Worm (Caenorhabditis elegans) whole organism, L4 larva: Measurements from ENCODE around the gene C28C12.11.

Experiments used
- D1046.2 ChIP-seq: fragments of 200-800 bp; sonication (Bioruptor generic); IDR thresholded peaks from 2 replicates; pipeline ENCODE4 v1.3.6; 2022; ENCODE audit warnings: missing genetic modification characterization, missing compliant biosample characterization
- F44E2.7 ChIP-seq: fragments of 200-800 bp; sonication (Bioruptor generic); IDR thresholded peaks from 2 replicates; pipeline ENCODE4 v2.1.2; 2022; ENCODE audit warnings: missing genetic modification characterization, missing compliant biosample characterization
- F49E8.2 ChIP-seq: sonication (generic microtip); optimal IDR thresholded peaks from 2 replicates; lab custom pipeline; 2016; ENCODE audit warnings: missing compliant biosample characterization, mild to moderate bottlenecking, missing genetic modification characterization, borderline replicate concordance
- Y48G9A.11 ChIP-seq: fragments of 200-800 bp; sonication (Bioruptor generic); IDR thresholded peaks from 2 replicates; pipeline ENCODE4 v1.3.6; 2022; ENCODE audit warnings: missing genetic modification reagents, missing genetic modification characterization, missing compliant biosample characterization
- ama-1 ChIP-seq: fragments of 150-350 bp; optimal IDR thresholded peaks from 2 replicates; lab custom pipeline; 2014; ENCODE audit warnings: inconsistent platforms, mixed read lengths
- arid-1 ChIP-seq: fragments of 200-800 bp; sonication (Bioruptor generic); conservative IDR thresholded peaks from 2 replicates; pipeline ENCODE4 v1.3.6; 2022; ENCODE audit warnings: missing genetic modification reagents, missing genetic modification characterization, missing compliant biosample characterization
- attf-4 ChIP-seq: sonication (generic microtip); optimal IDR thresholded peaks from 3 replicates; lab custom pipeline; 2017; ENCODE audit warnings: missing biosample characterization, missing genetic modification characterization
- ceh-20 ChIP-seq: fragments of 200-800 bp; sonication (Bioruptor generic); IDR thresholded peaks from 2 replicates; pipeline ENCODE4 v1.3.6; 2022; ENCODE audit warnings: missing genetic modification reagents, missing genetic modification characterization, missing compliant biosample characterization
- ceh-32 ChIP-seq: sonication (generic microtip); optimal IDR thresholded peaks from 2 replicates; lab custom pipeline; 2016; ENCODE audit warnings: mild to moderate bottlenecking, missing genetic modification characterization, missing compliant biosample characterization; ENCODE audit not compliant: poor library complexity
- ceh-44 ChIP-seq: fragments of 200-800 bp; sonication (Bioruptor generic); IDR thresholded peaks from 2 replicates; pipeline ENCODE4 v1.3.6; 2022; ENCODE audit warnings: missing genetic modification reagents, missing genetic modification characterization, missing compliant biosample characterization
- cey-2 ChIP-seq: sonication (generic microtip); optimal IDR thresholded peaks from 3 replicates; lab custom pipeline; 2017; ENCODE audit warnings: missing genetic modification characterization, mild to moderate bottlenecking, missing compliant biosample characterization, antibody characterized with exemption, borderline replicate concordance; ENCODE audit not compliant: insufficient read depth
- daf-16 ChIP-seq, 3 experiments: sonication (generic microtip); optimal IDR thresholded peaks; 2 replicates each; lab custom pipeline; 2016 to 2017; ENCODE audit warnings: missing genetic modification characterization in 3 of 3, missing genetic modification reagents in 3 of 3, mild to moderate bottlenecking in 2 of 3, missing compliant biosample characterization in 2 of 3, missing biosample characterization in 1 of 3, moderate library complexity in 1 of 3
- daf-19 ChIP-seq: fragments of 200-800 bp; sonication (Bioruptor generic); conservative IDR thresholded peaks from 2 replicates; pipeline ENCODE4 v1.3.6; 2022; ENCODE audit warnings: missing genetic modification characterization, missing compliant biosample characterization
- dmd-9 ChIP-seq: fragments of 200-800 bp; sonication (Bioruptor generic); IDR thresholded peaks from 2 replicates; pipeline ENCODE4 v1.3.6; 2022; ENCODE audit warnings: missing genetic modification reagents, missing genetic modification characterization, missing compliant biosample characterization
- dpl-1 ChIP-seq: fragments of 150-350 bp; optimal IDR thresholded peaks from 2 replicates; lab custom pipeline; 2014; ENCODE audit warnings: missing biosample characterization, missing genetic modification reagents, missing genetic modification characterization
- fos-1 ChIP-seq: fragments of 150-350 bp; optimal IDR thresholded peaks from 2 replicates; lab custom pipeline; 2014; ENCODE audit warnings: missing biosample characterization, missing genetic modification characterization
- gei-8 ChIP-seq: fragments of 200-800 bp; sonication (Bioruptor generic); optimal IDR thresholded peaks from 2 replicates; lab custom pipeline; 2018; ENCODE audit warnings: mild to moderate bottlenecking, missing genetic modification characterization, missing compliant biosample characterization
- hif-1 ChIP-seq, 2 experiments: sonication (generic microtip); optimal IDR thresholded peaks; 2 replicates each; lab custom pipeline; 2016 to 2017; ENCODE audit warnings: missing compliant biosample characterization in 2 of 2, missing genetic modification characterization in 2 of 2, missing genetic modification reagents in 2 of 2, missing genotype in 2 of 2, mild to moderate bottlenecking in 1 of 2
- hlh-11 ChIP-seq: fragments of 200-800 bp; sonication (Bioruptor generic); optimal IDR thresholded peaks from 2 replicates; lab custom pipeline; 2018; ENCODE audit warnings: mild to moderate bottlenecking, missing genetic modification characterization, missing compliant biosample characterization
- lin-38 ChIP-seq: fragments of 200-800 bp; sonication (Bioruptor generic); IDR thresholded peaks from 2 replicates; pipeline ENCODE4 v1.3.6; 2022; ENCODE audit warnings: missing genetic modification reagents, missing genetic modification characterization, missing compliant biosample characterization
- madf-9 ChIP-seq: fragments of 200-800 bp; sonication (Bioruptor generic); conservative IDR thresholded peaks from 2 replicates; pipeline ENCODE4 v1.3.6; 2022; ENCODE audit warnings: missing genetic modification reagents, missing genetic modification characterization, missing compliant biosample characterization
- mdt-29 ChIP-seq: fragments of 200-800 bp; sonication (Bioruptor generic); IDR thresholded peaks from 2 replicates; pipeline ENCODE4 v1.3.6; 2022; ENCODE audit warnings: missing genetic modification reagents, missing genetic modification characterization, missing compliant biosample characterization
- mes-2 ChIP-seq: sonication (generic microtip); optimal IDR thresholded peaks from 2 replicates; lab custom pipeline; 2016; ENCODE audit warnings: missing genotype, mild to moderate bottlenecking, missing genetic modification characterization, missing compliant biosample characterization; ENCODE audit not compliant: poor library complexity, severe bottlenecking
- nhr-76 ChIP-seq: fragments of 150-350 bp; optimal IDR thresholded peaks from 2 replicates; lab custom pipeline; 2014; ENCODE audit warnings: missing biosample characterization, missing genetic modification characterization
- pha-4 ChIP-seq, 2 experiments: fragments of 150-350 bp in 1 of 2; fragments of 200-800 bp in 1 of 2; sonication (Bioruptor generic) in 1 of 2; IDR thresholded peaks in 1 of 2; optimal IDR thresholded peaks in 1 of 2; 2 replicates each; pipeline versions ENCODE4 v1.3.6 to Lab custom; 2014 to 2022; ENCODE audit warnings: missing genetic modification characterization in 2 of 2, missing genetic modification reagents in 2 of 2, missing biosample characterization in 1 of 2, missing compliant biosample characterization in 1 of 2
- rbr-2 ChIP-seq: sonication (generic microtip); optimal IDR thresholded peaks from 2 replicates; lab custom pipeline; 2016; ENCODE audit warnings: missing genotype, missing genetic modification characterization, missing compliant biosample characterization
- set-16 ChIP-seq: fragments of 200-800 bp; sonication (Bioruptor generic); IDR thresholded peaks from 2 replicates; pipeline ENCODE4 v1.3.6; 2022; ENCODE audit warnings: missing genetic modification reagents, missing genetic modification characterization, missing compliant biosample characterization
- snpc-1.2 ChIP-seq: fragments of 200-800 bp; sonication (Bioruptor generic); IDR thresholded peaks from 2 replicates; pipeline ENCODE4 v1.3.6; 2022; ENCODE audit warnings: missing genetic modification reagents, missing genetic modification characterization, missing compliant biosample characterization
- spr-3 ChIP-seq: fragments of 200-800 bp; sonication (Bioruptor generic); optimal IDR thresholded peaks from 2 replicates; lab custom pipeline; 2018; ENCODE audit warnings: mild to moderate bottlenecking, missing genetic modification characterization, missing compliant biosample characterization
- unc-130 ChIP-seq: sonication (generic microtip); optimal IDR thresholded peaks from 2 replicates; lab custom pipeline; 2016; ENCODE audit warnings: missing genetic modification reagents, missing genetic modification characterization, missing compliant biosample characterization
- zag-1 ChIP-seq: fragments of 150-350 bp; optimal IDR thresholded peaks from 2 replicates; lab custom pipeline; 2014; ENCODE audit warnings: missing biosample characterization, missing genetic modification characterization
- zfp-2 ChIP-seq: sonication (generic microtip); optimal IDR thresholded peaks from 2 replicates; lab custom pipeline; 2016; ENCODE audit warnings: mild to moderate bottlenecking, missing genetic modification characterization, missing compliant biosample characterization
- ztf-7 ChIP-seq: fragments of 150-350 bp; optimal IDR thresholded peaks from 2 replicates; lab custom pipeline; 2014; ENCODE audit warnings: missing biosample characterization, missing genetic modification characterization

C28C12.11 gene

DNA sequence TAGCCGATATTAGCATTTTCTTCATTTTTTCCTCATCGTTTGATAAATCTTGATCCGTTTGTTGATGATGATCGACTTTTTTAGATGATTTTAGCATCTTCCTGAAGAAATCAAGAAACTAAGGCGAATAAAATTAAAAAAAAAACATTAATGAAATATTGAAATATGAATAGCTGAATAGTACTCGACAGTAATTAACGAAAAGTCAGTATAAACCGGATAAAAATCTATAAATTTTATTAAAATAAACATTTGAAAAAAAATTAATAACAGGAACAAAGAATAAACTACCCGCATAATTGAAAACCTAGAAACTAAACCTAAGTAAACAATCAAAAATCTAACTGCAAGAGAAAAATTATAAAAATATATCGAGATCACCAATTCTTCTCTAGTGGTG is 22.4 kb downstream of the C28C12.11 start, which contains the start of gene C28C12.12:
TSS of gene C28C12.12 (minus strand) at position 101 of the 400 bp plus-strand sequence.
- TF ChIP-seq madf-9 (GFP tag; lab: Robert Waterston, UW) (no peak), spr-3 (GFP tag; lab: Kevin White, UChicago) (no peak), rbr-2 (tag; lab: Kevin White, UChicago) (no peak), daf-19 (GFP tag; lab: Robert Waterston, UW) (no peak), zfp-2 (tag; lab: Kevin White, UChicago) (no peak), dmd-9 (GFP tag; lab: Robert Waterston, UW) (no peak), fos-1 (no peak), ceh-44 (GFP tag; lab: Robert Waterston, UW) (no peak), D1046.2 (GFP tag; lab: Robert Waterston, UW) (no peak), daf-16 (GFP tag; optimal IDR thresholded peaks at IDR 0.05; lab: Kevin White, UChicago) (no peak), daf-16 (tag; optimal IDR thresholded peaks at IDR 0.05; lab: Kevin White, UChicago) (no peak), mdt-29 (GFP tag; lab: Robert Waterston, UW) (no peak)

- TF ChIP-seq ama-1 (lab: Kevin White, UChicago) (no peak), hlh-11 (tag; lab: Kevin White, UChicago) (no peak), F44E2.7 (GFP tag; lab: Robert Waterston, UW) (no peak), ceh-20 (no peak), unc-130 (GFP tag; lab: Kevin White, UChicago) (peak; percentile 94), ztf-7 (tag; lab: Kevin White, UChicago) (no peak), dpl-1 (GFP tag; lab: Kevin White, UChicago) (peak; percentile 89), Y48G9A.11 (peak; percentile 69), arid-1 (no peak), lin-38 (GFP tag; lab: Robert Waterston, UW) (peak; percentile 53), pha-4 (GFP tag; IDR thresholded peaks at IDR 0.05; lab: Robert Waterston, UW) (no peak), pha-4 (tag; optimal IDR thresholded peaks at IDR 0.05; lab: Kevin White, UChicago) (no peak), F49E8.2 (tag; lab: Kevin White, UChicago) (peak; percentile 71), mes-2 (tag; lab: Kevin White, UChicago) (peak; percentile 96), nhr-76 (no peak), zag-1 (tag; lab: Kevin White, UChicago) (no peak), cey-2 (no peak), hif-1 (tag; optimal IDR thresholded peaks at IDR 0.05; lab: Kevin White, UChicago) (peak in 1 of 2 experiments; percentile 69)
- TF ChIP-seq, all 104 proteins: peak for 7
These were observed 25.0 kb downstream of the C28C12.11 start, which contains the start of the genes acdh-13 and mesp-1 for ce11 chrIV:8498773-8499360. Gene acdh-13 (minus strand): TSS chrIV:8498823. Gene mesp-1 (plus strand): TSS chrIV:8499310.

DNA sequence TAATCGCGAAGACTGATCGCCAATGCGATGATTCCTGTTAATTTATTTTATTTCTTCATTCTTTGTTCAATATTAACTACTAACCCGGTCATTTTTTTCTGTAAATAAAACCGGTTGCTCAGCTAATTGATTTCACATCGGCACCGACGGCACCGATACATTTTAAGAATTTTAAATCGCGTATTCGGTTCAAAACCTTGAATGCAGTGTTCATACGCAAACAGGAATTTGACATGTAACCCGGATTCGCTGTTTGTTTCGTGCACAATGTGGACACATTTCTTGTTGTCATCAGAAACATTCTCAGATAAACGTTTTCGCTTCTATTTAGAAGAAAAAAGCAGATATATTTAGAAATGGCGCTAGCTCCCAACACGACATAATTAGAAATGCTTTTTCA is 26.1 kb downstream of the C28C12.11 start:
- no peak for TF ChIP-seq ceh-32
- peak; percentile 64; the same call in 1 of the 2 replicates for TF ChIP-seq snpc-1.2 (GFP tag; lab: Robert Waterston, UW)
- no peak for TF ChIP-seq attf-4 (tag; lab: Kevin White, UChicago)
- no peak for TF ChIP-seq D1046.2 (GFP tag; lab: Robert Waterston, UW)
- TF ChIP-seq gei-8 (GFP tag; lab: Kevin White, UChicago) = no peak

DNA sequence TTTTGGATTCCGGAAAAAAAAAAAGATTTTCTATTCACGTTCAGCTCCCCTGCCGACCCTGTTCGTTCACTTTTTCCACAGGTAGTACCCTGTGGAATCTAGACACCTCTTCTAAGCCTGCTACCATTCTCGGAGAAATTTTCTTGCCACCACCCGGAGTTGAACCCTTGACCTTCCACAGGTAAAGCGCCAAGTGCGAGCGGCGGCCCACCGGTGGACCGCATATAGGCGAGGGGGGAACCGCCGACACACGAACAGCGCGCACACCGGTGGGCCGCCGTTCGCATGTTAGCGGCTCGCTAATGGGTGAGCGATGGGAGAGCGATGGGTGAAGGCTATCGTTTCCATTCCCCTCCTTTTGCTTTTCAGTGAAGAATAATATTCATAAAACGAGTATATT is 26.7 kb downstream of the C28C12.11 start:
- TF ChIP-seq set-16 (GFP tag; lab: Robert Waterston, UW) = peak; percentile 88
